Fruit fly (Drosophila melanogaster): ENCODE results near the gene Dyrk2.

dm6 chr2L:14233896-14234626 lies at the start of gene Dyrk2:
- TF ChIP-seq psq (optimal IDR thresholded peaks at IDR 0.05) (no peak), Myc (optimal IDR thresholded peaks at IDR 0.05) (no peak)
